Worm (Caenorhabditis elegans): ENCODE data around the gene srd-47.

DNA sequence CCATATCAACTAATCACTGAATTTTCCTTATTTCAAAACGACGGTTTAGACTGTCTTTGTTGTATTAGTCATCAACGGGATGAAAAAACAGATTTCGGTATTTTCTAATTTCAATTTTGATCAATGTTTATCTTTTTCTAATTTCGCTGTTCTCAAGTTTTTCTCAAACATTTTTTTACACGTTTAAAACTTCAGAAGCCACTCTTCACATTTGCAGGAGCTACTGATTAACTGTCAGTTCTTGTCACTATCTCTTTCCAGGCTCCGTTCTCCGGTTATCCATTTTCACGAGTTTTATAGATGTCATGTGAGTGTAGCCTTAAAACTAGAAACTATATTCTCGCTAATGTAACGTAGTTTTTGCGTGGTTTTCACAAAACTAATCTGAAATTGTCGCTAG lies 42.9 kb upstream of the srd-47 start, which contains the start of gene C04B4.4:
- no peak for TF ChIP-seq nhr-76 (tag; optimal IDR thresholded peaks at IDR 0.05)
- TF ChIP-seq elt-3 (tag; optimal IDR thresholded peaks at IDR 0.05), result no peak
- no peak for TF ChIP-seq pqm-1 (tag; optimal IDR thresholded peaks at IDR 0.05)
- no peak for TF ChIP-seq nhr-67 (tag; optimal IDR thresholded peaks at IDR 0.05)
- no peak for TF ChIP-seq eor-1 (tag; optimal IDR thresholded peaks at IDR 0.05)
- TF ChIP-seq jun-1 (tag; optimal IDR thresholded peaks at IDR 0.05), result no peak
- TF ChIP-seq nhr-23 (tag; optimal IDR thresholded peaks at IDR 0.05), result no peak
- no peak for TF ChIP-seq nhr-12 (tag; optimal IDR thresholded peaks at IDR 0.05)
- TF ChIP-seq R02D3.7 (tag; optimal IDR thresholded peaks at IDR 0.05), result no peak
- TF ChIP-seq ama-1 (optimal IDR thresholded peaks at IDR 0.05), result no peak
